Worm (Caenorhabditis elegans) whole organism, late embryonic: ENCODE measurements around the gene klp-6.

Source experiments
- T23F11.4 ChIP-seq: fragments of 200-800 bp; sonication (Bioruptor generic); optimal IDR thresholded peaks from 2 replicates; lab custom pipeline; 2018; ENCODE audit warnings: mild to moderate bottlenecking, missing genetic modification characterization, missing compliant biosample characterization
- ceh-18 ChIP-seq: sonication (generic microtip); optimal IDR thresholded peaks from 2 replicates; lab custom pipeline; 2016; ENCODE audit warnings: missing genetic modification characterization, missing compliant biosample characterization
- ceh-48 ChIP-seq: sonication (generic microtip); optimal IDR thresholded peaks from 2 replicates; lab custom pipeline; 2016; ENCODE audit warnings: missing genetic modification characterization, inconsistent platforms, missing compliant biosample characterization
- fkh-10 ChIP-seq: fragments of 150-350 bp; optimal IDR thresholded peaks from 2 replicates; lab custom pipeline; 2014; ENCODE audit warnings: missing biosample characterization, missing genetic modification reagents, missing genetic modification characterization
- hlh-13 ChIP-seq: fragments of 200-800 bp; sonication (Bioruptor generic); optimal IDR thresholded peaks from 2 replicates; lab custom pipeline; 2018; ENCODE audit warnings: mild to moderate bottlenecking, missing genetic modification characterization, missing compliant biosample characterization
- mec-3 ChIP-seq: sonication (generic microtip); optimal IDR thresholded peaks from 2 replicates; lab custom pipeline; 2016; ENCODE audit warnings: borderline replicate concordance, missing genetic modification characterization, missing compliant biosample characterization
- nfya-1 ChIP-seq: sonication (generic microtip); optimal IDR thresholded peaks from 2 replicates; lab custom pipeline; 2017; ENCODE audit warnings: missing genetic modification characterization, mild to moderate bottlenecking, missing compliant biosample characterization, antibody characterized with exemption, moderate library complexity
- nhr-11 ChIP-seq: fragments of 150-350 bp; optimal IDR thresholded peaks from 2 replicates; lab custom pipeline; 2014; ENCODE audit warnings: missing biosample characterization, missing genetic modification characterization
- pqm-1 ChIP-seq: sonication (generic microtip); optimal IDR thresholded peaks from 2 replicates; lab custom pipeline; 2016; ENCODE audit warnings: missing genetic modification characterization, missing compliant biosample characterization
- tbx-2 ChIP-seq: sonication (generic microtip); optimal IDR thresholded peaks from 2 replicates; lab custom pipeline; 2016; ENCODE audit warnings: missing genetic modification characterization, missing compliant biosample characterization
- tbx-7 ChIP-seq: sonication (generic microtip); optimal IDR thresholded peaks from 2 replicates; lab custom pipeline; 2016; ENCODE audit warnings: missing genotype, missing genetic modification characterization, missing compliant biosample characterization
- unc-3 ChIP-seq, 2 experiments: fragments of 200-800 bp in 1 of 2; sonication (Bioruptor generic) in 1 of 2; sonication (generic microtip) in 1 of 2; conservative IDR thresholded peaks in 1 of 2; optimal IDR thresholded peaks in 1 of 2; 2 replicates each; pipeline versions ENCODE4 v1.3.6 to Lab custom; 2016 to 2022; ENCODE audit warnings: missing compliant biosample characterization in 2 of 2, missing genetic modification characterization in 2 of 2, missing genetic modification reagents in 1 of 2
- unc-55 ChIP-seq: sonication (generic microtip); optimal IDR thresholded peaks from 2 replicates; lab custom pipeline; 2017; ENCODE audit warnings: missing biosample characterization, missing genetic modification reagents, missing genetic modification characterization

ce11 chrIII:5042112-5042511, 11.4 kb downstream of the klp-6 start, which contains the start of gene nlp-43:
- TF ChIP-seq pqm-1, result no peak
- no peak for TF ChIP-seq T23F11.4
- TF ChIP-seq unc-55, result no peak
- TF ChIP-seq tbx-7, result no peak
- TF ChIP-seq mec-3, result no peak
- no peak for TF ChIP-seq ceh-48 (tag; lab: Kevin White, UChicago)
- no peak for TF ChIP-seq unc-3 (GFP tag; conservative IDR thresholded peaks at IDR 0.05; lab: Robert Waterston, UW)
- no peak for TF ChIP-seq unc-3 (tag; optimal IDR thresholded peaks at IDR 0.05; lab: Kevin White, UChicago)
- no peak for TF ChIP-seq ceh-18 (tag; lab: Kevin White, UChicago)
- TF ChIP-seq nfya-1 (tag; lab: Kevin White, UChicago), result no peak
- TF ChIP-seq fkh-10 (GFP tag; lab: Kevin White, UChicago), result no peak
- TF ChIP-seq nhr-11 (tag; lab: Kevin White, UChicago), result no peak
- TF ChIP-seq tbx-2 (tag; lab: Kevin White, UChicago), result no peak
- no peak for TF ChIP-seq hlh-13 (GFP tag; lab: Kevin White, UChicago)
